Fruit fly (Drosophila melanogaster) whole organism, embryonic: Measurements from ENCODE around the gene CG14352.
A peak's percentile ranks its signal among the peaks of the same experiment; 100 is the strongest.

Experiments used
- Ada2b ChIP-seq: fragments of 200-800 bp; sonication (Bioruptor generic); IDR thresholded peaks from 2 replicates; pipeline ENCODE4 v1.3.6; 2022; ENCODE audit warnings: missing biosample characterization, missing genetic modification characterization
- CG10267 ChIP-seq: fragments of 200-800 bp; sonication (Bioruptor generic); optimal IDR thresholded peaks from 2 replicates; lab custom pipeline; 2018; ENCODE audit warnings: missing biosample characterization, mild to moderate bottlenecking, missing genetic modification characterization, moderate library complexity
- CG11247 ChIP-seq: fragments of 200-800 bp; sonication (Bioruptor generic); IDR thresholded peaks from 2 replicates; pipeline ENCODE4 v1.3.6; 2022; ENCODE audit warnings: missing biosample characterization, missing genetic modification characterization
- CG11560 ChIP-seq: fragments of 200-800 bp; sonication (Bioruptor generic); IDR thresholded peaks from 3 replicates; pipeline ENCODE4 v1.3.6; 2022; ENCODE audit warnings: missing biosample characterization, missing genetic modification characterization
- CG11695 ChIP-seq: fragments of 200-800 bp; sonication (Bioruptor generic); IDR thresholded peaks from 3 replicates; pipeline ENCODE4 v1.3.6; 2022; ENCODE audit warnings: missing biosample characterization, missing genetic modification characterization
- CG16815 ChIP-seq: fragments of 200-800 bp; sonication (Bioruptor generic); optimal IDR thresholded peaks from 3 replicates; lab custom pipeline; 2017; ENCODE audit warnings: missing biosample characterization, mild to moderate bottlenecking, missing genetic modification characterization
- CG16863 ChIP-seq: fragments of 200-800 bp; sonication (Bioruptor generic); optimal IDR thresholded peaks from 3 replicates; lab custom pipeline; 2016; ENCODE audit warnings: missing biosample characterization, missing genetic modification characterization
- CG17361 ChIP-seq: fragments of 200-800 bp; sonication (Bioruptor generic); IDR thresholded peaks from 3 replicates; pipeline ENCODE4 v1.3.6; 2022; ENCODE audit warnings: missing biosample characterization, missing genetic modification characterization
- CG18599 ChIP-seq: fragments of 200-800 bp; sonication (Bioruptor generic); optimal IDR thresholded peaks from 3 replicates; lab custom pipeline; 2017; ENCODE audit warnings: missing biosample characterization, missing genetic modification characterization, mild to moderate bottlenecking, moderate library complexity, missing genetic modification reagents
- CG18619 ChIP-seq: fragments of 200-800 bp; sonication (Bioruptor generic); optimal IDR thresholded peaks from 3 replicates; lab custom pipeline; 2017; ENCODE audit warnings: missing biosample characterization, mild to moderate bottlenecking, missing genetic modification characterization
- CG18764 ChIP-seq: fragments of 200-800 bp; sonication (Bioruptor generic); optimal IDR thresholded peaks from 3 replicates; lab custom pipeline; 2016; ENCODE audit warnings: missing biosample characterization, missing genetic modification characterization
- CG2875 ChIP-seq: fragments of 200-800 bp; sonication (Bioruptor generic); optimal IDR thresholded peaks from 2 replicates; lab custom pipeline; 2017; ENCODE audit warnings: missing biosample characterization, mild to moderate bottlenecking, missing genetic modification characterization, missing genetic modification reagents
- CG3163 ChIP-seq: fragments of 200-800 bp; sonication (Bioruptor generic); optimal IDR thresholded peaks from 3 replicates; lab custom pipeline; 2016; ENCODE audit warnings: missing biosample characterization, missing genetic modification characterization
- CG4424 ChIP-seq: fragments of 200-800 bp; sonication (Bioruptor generic); optimal IDR thresholded peaks from 3 replicates; lab custom pipeline; 2016; ENCODE audit warnings: missing biosample characterization, missing genetic modification characterization
- CG6654 ChIP-seq: fragments of 200-800 bp; sonication (Bioruptor generic); optimal IDR thresholded peaks from 2 replicates; lab custom pipeline; 2017; ENCODE audit warnings: missing biosample characterization, mild to moderate bottlenecking, missing genetic modification characterization
- CG9437 ChIP-seq: fragments of 200-800 bp; sonication (Bioruptor generic); optimal IDR thresholded peaks from 2 replicates; lab custom pipeline; 2018; ENCODE audit warnings: missing biosample characterization, mild to moderate bottlenecking, missing genetic modification characterization
- Dip2 ChIP-seq: fragments of 200-800 bp; sonication (Bioruptor generic); IDR thresholded peaks from 2 replicates; pipeline ENCODE4 v1.3.6; 2022; ENCODE audit warnings: missing biosample characterization, missing genetic modification characterization
- Dll ChIP-seq: fragments of 200-800 bp; sonication (Bioruptor generic); IDR thresholded peaks from 4 replicates; pipeline ENCODE4 v1.3.6; 2022; ENCODE audit warnings: missing biosample characterization, missing genetic modification characterization; ENCODE audit not compliant: partially characterized antibody
- Doc2 ChIP-seq: fragments of 200-800 bp; sonication (Bioruptor generic); IDR thresholded peaks from 2 replicates; pipeline ENCODE4 v1.3.6; 2022; ENCODE audit warnings: missing biosample characterization, missing genetic modification characterization
- HLH54F ChIP-seq: fragments of 200-800 bp; sonication (Bioruptor generic); optimal IDR thresholded peaks from 3 replicates; lab custom pipeline; 2016; ENCODE audit warnings: missing biosample characterization, missing genetic modification characterization
- Hr3 ChIP-seq: fragments of 200-800 bp; sonication (Bioruptor generic); optimal IDR thresholded peaks from 3 replicates; lab custom pipeline; 2016; ENCODE audit warnings: missing biosample characterization, missing genetic modification characterization
- Myb ChIP-seq: fragments of 200-800 bp; sonication (Bioruptor generic); optimal IDR thresholded peaks from 2 replicates; lab custom pipeline; 2016; ENCODE audit warnings: missing biosample characterization, missing genetic modification characterization
- Oaz ChIP-seq: fragments of 200-800 bp; sonication (Bioruptor generic); IDR thresholded peaks from 2 replicates; pipeline ENCODE4 v1.3.6; 2022; ENCODE audit warnings: missing biosample characterization, missing genetic modification characterization
- TFAM ChIP-seq: fragments of 200-800 bp; sonication (Bioruptor generic); optimal IDR thresholded peaks from 2 replicates; lab custom pipeline; 2017; ENCODE audit warnings: missing biosample characterization, missing genetic modification characterization, inconsistent platforms
- Trl ChIP-seq, 3 experiments: fragments of >200 bp in 2 of 3; fragments of 200-800 bp in 1 of 3; sonication (Bioruptor generic) in 1 of 3; optimal IDR thresholded peaks; 2 replicates in 1 of 3; 3 replicates in 2 of 3; lab custom pipeline; 2016 to 2017; ENCODE audit warnings: missing biosample characterization in 1 of 3, missing genetic modification characterization in 1 of 3
- Vsx1 ChIP-seq: fragments of 200-800 bp; sonication (Bioruptor generic); optimal IDR thresholded peaks from 2 replicates; lab custom pipeline; 2017; ENCODE audit warnings: missing biosample characterization, mild to moderate bottlenecking, missing genetic modification characterization, missing genetic modification reagents
- amos ChIP-seq: fragments of 200-800 bp; sonication (Bioruptor generic); IDR thresholded peaks from 2 replicates; pipeline ENCODE4 v1.3.6; 2022; ENCODE audit warnings: missing biosample characterization, missing genetic modification characterization; ENCODE audit not compliant: partially characterized antibody
- bbx ChIP-seq: fragments of 200-800 bp; sonication (Bioruptor generic); IDR thresholded peaks from 2 replicates; pipeline ENCODE4 v1.3.6; 2022; ENCODE audit warnings: missing biosample characterization, missing genetic modification characterization; ENCODE audit not compliant: partially characterized antibody
- cato ChIP-seq: fragments of 200-800 bp; sonication (Bioruptor generic); optimal IDR thresholded peaks from 2 replicates; lab custom pipeline; 2016; ENCODE audit warnings: missing biosample characterization, missing genetic modification characterization, borderline replicate concordance
- ci ChIP-seq: fragments of 200-800 bp; sonication (Bioruptor generic); IDR thresholded peaks from 3 replicates; pipeline ENCODE4 v1.3.6; 2022; ENCODE audit warnings: missing biosample characterization, missing genetic modification characterization
- corto ChIP-seq: fragments of 200-800 bp; sonication (Bioruptor generic); optimal IDR thresholded peaks from 2 replicates; lab custom pipeline; 2016; ENCODE audit warnings: missing biosample characterization, mild to moderate bottlenecking, missing genetic modification characterization, moderate library complexity
- crp ChIP-seq, 2 experiments: fragments of 200-800 bp; sonication (Bioruptor generic); optimal IDR thresholded peaks; 2 replicates in 1 of 2; 3 replicates in 1 of 2; lab custom pipeline; 2017; ENCODE audit warnings: missing biosample characterization in 2 of 2, missing genetic modification characterization in 2 of 2, mild to moderate bottlenecking in 1 of 2, moderate library complexity in 1 of 2
- dati ChIP-seq: fragments of 200-800 bp; sonication (Bioruptor generic); IDR thresholded peaks from 2 replicates; pipeline ENCODE4 v1.3.6; 2022; ENCODE audit warnings: missing biosample characterization, missing genetic modification characterization
- gcm ChIP-seq: fragments of 200-800 bp; sonication (Bioruptor generic); optimal IDR thresholded peaks from 2 replicates; lab custom pipeline; 2019; ENCODE audit warnings: missing biosample characterization, mild to moderate bottlenecking, missing genetic modification characterization, moderate library complexity
- lilli ChIP-seq: fragments of 200-800 bp; sonication (Bioruptor generic); optimal IDR thresholded peaks from 3 replicates; lab custom pipeline; 2016; ENCODE audit warnings: missing biosample characterization, missing genetic modification characterization
- lmd ChIP-seq: fragments of 200-800 bp; sonication (Bioruptor generic); IDR thresholded peaks from 2 replicates; pipeline ENCODE4 v1.3.6; 2022; ENCODE audit warnings: missing biosample characterization, missing genetic modification characterization
- nerfin-2 ChIP-seq: fragments of 200-800 bp; sonication (Bioruptor generic); IDR thresholded peaks from 2 replicates; pipeline ENCODE4 v1.3.6; 2022; ENCODE audit warnings: missing biosample characterization, missing genetic modification characterization; ENCODE audit not compliant: partially characterized antibody
- onecut ChIP-seq: fragments of 200-800 bp; sonication (Bioruptor generic); IDR thresholded peaks from 2 replicates; pipeline ENCODE4 v1.3.6; 2022; ENCODE audit warnings: missing biosample characterization, missing genetic modification characterization
- p53 ChIP-seq: fragments of 200-800 bp; sonication (Bioruptor generic); optimal IDR thresholded peaks from 2 replicates; lab custom pipeline; 2016; ENCODE audit warnings: missing biosample characterization, missing genetic modification characterization
- pb ChIP-seq: fragments of 200-800 bp; sonication (Bioruptor generic); optimal IDR thresholded peaks from 3 replicates; lab custom pipeline; 2016; ENCODE audit warnings: missing biosample characterization, missing genetic modification characterization
- pnt ChIP-seq: fragments of 200-800 bp; sonication (Bioruptor generic); optimal IDR thresholded peaks from 3 replicates; lab custom pipeline; 2016; ENCODE audit warnings: missing biosample characterization, missing genetic modification characterization
- prd ChIP-seq, 3 experiments: fragments of >200 bp in 2 of 3; fragments of 200-800 bp in 1 of 3; sonication (Bioruptor generic) in 1 of 3; optimal IDR thresholded peaks in 2 of 3; IDR thresholded peaks in 1 of 3; 2 replicates in 2 of 3; 3 replicates in 1 of 3; pipeline versions ENCODE4 v1.3.6 to Lab custom; 2017 to 2022; ENCODE audit warnings: missing biosample characterization in 1 of 3, missing genetic modification characterization in 1 of 3
- sc ChIP-seq, 3 experiments: fragments of >200 bp in 2 of 3; fragments of 200-800 bp in 1 of 3; sonication (Bioruptor generic) in 1 of 3; optimal IDR thresholded peaks; 2 replicates in 2 of 3; 3 replicates in 1 of 3; lab custom pipeline; 2017; ENCODE audit warnings: mild to moderate bottlenecking in 1 of 3, missing biosample characterization in 1 of 3, missing genetic modification characterization in 1 of 3, missing genetic modification reagents in 1 of 3
- shn ChIP-seq: fragments of 200-800 bp; sonication (Bioruptor generic); optimal IDR thresholded peaks from 3 replicates; lab custom pipeline; 2016; ENCODE audit warnings: missing biosample characterization, missing genetic modification characterization
- sisA ChIP-seq: fragments of 200-800 bp; sonication (Bioruptor generic); IDR thresholded peaks from 2 replicates; pipeline ENCODE4 v1.3.6; 2022; ENCODE audit warnings: missing biosample characterization, missing genetic modification characterization
- toy ChIP-seq: fragments of 200-800 bp; sonication (Bioruptor generic); IDR thresholded peaks from 2 replicates; pipeline ENCODE4 v1.3.6; 2022; ENCODE audit warnings: missing biosample characterization, missing genetic modification characterization
- tx ChIP-seq: fragments of 200-800 bp; sonication (Bioruptor generic); optimal IDR thresholded peaks from 2 replicates; lab custom pipeline; 2016; ENCODE audit warnings: missing biosample characterization, missing genetic modification characterization

Gene CG14352

DNA sequence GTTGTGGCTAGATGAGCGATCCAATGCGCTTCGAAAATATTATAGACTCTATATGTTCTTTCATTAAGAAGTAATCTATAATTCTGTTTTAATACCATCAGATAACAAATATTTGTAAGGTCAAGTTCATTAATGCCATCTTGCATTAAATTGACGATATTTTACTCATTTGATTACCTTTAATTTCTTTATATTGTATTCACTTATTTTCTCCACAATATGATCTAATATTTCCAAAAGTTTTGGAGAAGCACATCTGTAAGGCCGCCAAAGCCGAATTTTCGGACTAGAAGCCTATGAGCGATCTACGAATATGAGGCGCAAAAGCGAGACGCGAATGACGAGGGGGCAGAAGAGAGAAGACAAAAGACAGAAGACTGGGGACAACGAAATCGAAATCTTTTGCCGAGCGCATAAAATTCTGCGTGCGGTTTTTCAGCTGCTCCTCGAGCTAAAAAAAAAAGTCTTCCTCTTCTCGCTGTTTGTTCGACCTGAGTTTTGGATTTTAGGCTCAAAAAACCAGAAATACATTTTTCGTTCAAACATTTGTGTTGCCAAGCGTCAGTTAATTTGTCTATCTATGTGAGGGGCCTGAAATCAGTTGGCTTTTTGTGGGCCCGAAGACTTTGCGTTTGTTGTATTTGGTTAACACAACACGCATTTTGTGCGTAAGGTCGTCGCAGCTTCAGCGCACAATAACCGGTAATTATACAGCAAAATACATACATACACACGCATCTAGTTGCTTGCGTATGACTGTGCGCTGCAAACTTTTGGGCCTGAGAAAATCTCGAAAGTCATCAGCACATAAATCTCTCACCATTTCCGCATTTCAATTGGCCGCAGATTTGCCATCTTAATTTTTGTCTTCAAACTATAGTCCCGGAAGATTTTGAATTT, 27.7 kb downstream of the CG14352 start (continued):
- peak; percentile 95 for TF ChIP-seq CG11560 (tag; lab: Robert Waterston, UW)
- TF ChIP-seq Oaz (GFP tag; lab: Robert Waterston, UW): peak; percentile 97
- TF ChIP-seq CG18599: peak; percentile 98
- TF ChIP-seq dati (GFP tag; lab: Robert Waterston, UW): peak; percentile 82
- peak; percentile 96 for TF ChIP-seq CG18764
- TF ChIP-seq gcm (GFP tag; lab: Kevin White, UChicago): peak; percentile 96
- peak; percentile 75 for TF ChIP-seq p53 (GFP tag; lab: Kevin White, UChicago)
- TF ChIP-seq Doc2: peak; percentile 97
- peak; percentile 95 for TF ChIP-seq CG10267
- TF ChIP-seq CG4424 (GFP tag; lab: Kevin White, UChicago): peak; percentile 98
- TF ChIP-seq cato (GFP tag; lab: Kevin White, UChicago): peak; percentile 97
- peak; percentile 98 for TF ChIP-seq CG16815 (GFP tag; lab: Kevin White, UChicago)
- TF ChIP-seq CG2875: peak; percentile 95
- peak; percentile 98 for TF ChIP-seq pnt
- peak in 1 of 2 experiments; percentile 78 for TF ChIP-seq crp (GFP tag; optimal IDR thresholded peaks at IDR 0.05; lab: Kevin White, UChicago)
- TF ChIP-seq ci (GFP tag; lab: Robert Waterston, UW): peak; percentile 90; the same call in 2 of the 3 replicates
- peak; percentile 99 for TF ChIP-seq CG11695 (GFP tag; lab: Robert Waterston, UW)
- TF ChIP-seq CG9437: peak; percentile 97
- TF ChIP-seq nerfin-2 (GFP tag; lab: Robert Waterston, UW): no peak
- peak; percentile 95 for TF ChIP-seq Vsx1 (GFP tag; lab: Kevin White, UChicago)
- TF ChIP-seq shn (GFP tag; lab: Kevin White, UChicago): peak; percentile 97
- TF ChIP-seq sc (optimal IDR thresholded peaks at IDR 0.05; lab: Kevin White, UChicago): no peak
- peak; percentile 95 for TF ChIP-seq sc (GFP tag; optimal IDR thresholded peaks at IDR 0.05; lab: Kevin White, UChicago)
- peak; percentile 86 for TF ChIP-seq CG3163 (GFP tag; lab: Kevin White, UChicago)
- TF ChIP-seq HLH54F (GFP tag; lab: Kevin White, UChicago): peak; percentile 99
- peak; percentile 89 for TF ChIP-seq Myb (GFP tag; lab: Kevin White, UChicago)
- TF ChIP-seq TFAM (GFP tag; lab: Kevin White, UChicago): peak; percentile 79
- TF ChIP-seq corto (GFP tag; lab: Kevin White, UChicago): no peak
- no peak for TF ChIP-seq bbx
- TF ChIP-seq amos (GFP tag; lab: Robert Waterston, UW): no peak
- peak; percentile 99 for TF ChIP-seq lmd (GFP tag; lab: Robert Waterston, UW)
- peak; percentile 95 for TF ChIP-seq CG11247
- peak; percentile 99 for TF ChIP-seq Hr3 (GFP tag; lab: Kevin White, UChicago)
- peak; percentile 98 for TF ChIP-seq CG17361 (GFP tag; lab: Robert Waterston, UW)
- no peak for TF ChIP-seq Trl (optimal IDR thresholded peaks at IDR 0.05; lab: Kevin White, UChicago)
- TF ChIP-seq Trl (GFP tag; optimal IDR thresholded peaks at IDR 0.05; lab: Kevin White, UChicago): peak; percentile 98
- peak; percentile 99 for TF ChIP-seq sisA (GFP tag; lab: Robert Waterston, UW)
- TF ChIP-seq Dll (GFP tag; lab: Robert Waterston, UW): no peak
- peak; percentile 97 for TF ChIP-seq tx
- TF ChIP-seq onecut: peak; percentile 91
- TF ChIP-seq toy (GFP tag; lab: Robert Waterston, UW): peak; percentile 96
- peak; percentile 97 for TF ChIP-seq CG16863 (GFP tag; lab: Kevin White, UChicago)
- peak; percentile 82 for TF ChIP-seq Dip2 (GFP tag; lab: Robert Waterston, UW)
- peak; percentile 99 for TF ChIP-seq lilli
- no peak for TF ChIP-seq prd (optimal IDR thresholded peaks at IDR 0.05; lab: Kevin White, UChicago)
- TF ChIP-seq prd (GFP tag; IDR thresholded peaks at IDR 0.05; lab: Robert Waterston, UW): peak; percentile 99
- TF ChIP-seq Ada2b (GFP tag; lab: Robert Waterston, UW): peak; percentile 97
- TF ChIP-seq CG6654 (GFP tag; lab: Kevin White, UChicago): peak; percentile 92
- peak; percentile 97 for TF ChIP-seq pb (GFP tag; lab: Kevin White, UChicago)
- peak; percentile 99 for TF ChIP-seq CG18619 (GFP tag; lab: Kevin White, UChicago)
